Worm (Caenorhabditis elegans) whole organism, L4 larva: ENCODE measurements around the gene C30F2.5.

Experiments
- F26F4.8 ChIP-seq: fragments of 200-800 bp; sonication (Bioruptor generic); conservative IDR thresholded peaks from 2 replicates; pipeline ENCODE4 v1.3.6; 2022; ENCODE audit warnings: missing genetic modification characterization, missing compliant biosample characterization
- F37D6.2 ChIP-seq: sonication (generic microtip); optimal IDR thresholded peaks from 2 replicates; lab custom pipeline; 2016; ENCODE audit warnings: mild to moderate bottlenecking, missing genetic modification characterization, missing compliant biosample characterization
- F49E8.2 ChIP-seq: sonication (generic microtip); optimal IDR thresholded peaks from 2 replicates; lab custom pipeline; 2016; ENCODE audit warnings: missing compliant biosample characterization, mild to moderate bottlenecking, missing genetic modification characterization, borderline replicate concordance
- T26A8.4 ChIP-seq: fragments of 200-800 bp; sonication (Bioruptor generic); IDR thresholded peaks from 2 replicates; pipeline ENCODE4 v1.3.6; 2022; ENCODE audit warnings: missing genetic modification characterization, missing compliant biosample characterization
- Y105C5A.15 ChIP-seq: fragments of 200-800 bp; sonication (Bioruptor generic); IDR thresholded peaks from 2 replicates; pipeline ENCODE4 v1.3.6; 2022; ENCODE audit warnings: missing genetic modification characterization, missing compliant biosample characterization
- Y48G9A.11 ChIP-seq: fragments of 200-800 bp; sonication (Bioruptor generic); IDR thresholded peaks from 2 replicates; pipeline ENCODE4 v1.3.6; 2022; ENCODE audit warnings: missing genetic modification reagents, missing genetic modification characterization, missing compliant biosample characterization
- Y75B8A.6 ChIP-seq: fragments of 200-800 bp; sonication (Bioruptor generic); IDR thresholded peaks from 2 replicates; pipeline ENCODE4 v1.3.6; 2022; ENCODE audit warnings: missing genetic modification reagents, missing genetic modification characterization, missing compliant biosample characterization
- ZK546.5 ChIP-seq, 2 experiments: sonication (generic microtip); optimal IDR thresholded peaks; 2 replicates each; lab custom pipeline; 2017; ENCODE audit warnings: missing biosample characterization in 2 of 2, missing genetic modification characterization in 2 of 2
- aha-1 ChIP-seq: fragments of 150-350 bp; peaks from one replicate; lab custom pipeline; 2014; ENCODE audit warnings: missing biosample characterization, missing genetic modification characterization
- ama-1 ChIP-seq: fragments of 150-350 bp; optimal IDR thresholded peaks from 2 replicates; lab custom pipeline; 2014; ENCODE audit warnings: inconsistent platforms, mixed read lengths
- ceh-20 ChIP-seq: fragments of 200-800 bp; sonication (Bioruptor generic); IDR thresholded peaks from 2 replicates; pipeline ENCODE4 v1.3.6; 2022; ENCODE audit warnings: missing genetic modification reagents, missing genetic modification characterization, missing compliant biosample characterization
- ceh-32 ChIP-seq: sonication (generic microtip); optimal IDR thresholded peaks from 2 replicates; lab custom pipeline; 2016; ENCODE audit warnings: mild to moderate bottlenecking, missing genetic modification characterization, missing compliant biosample characterization; ENCODE audit not compliant: poor library complexity
- ceh-44 ChIP-seq: fragments of 200-800 bp; sonication (Bioruptor generic); IDR thresholded peaks from 2 replicates; pipeline ENCODE4 v1.3.6; 2022; ENCODE audit warnings: missing genetic modification reagents, missing genetic modification characterization, missing compliant biosample characterization
- ceh-62 ChIP-seq: sonication (generic microtip); optimal IDR thresholded peaks from 2 replicates; lab custom pipeline; 2017; ENCODE audit warnings: missing biosample characterization, missing genetic modification characterization
- ctbp-1 ChIP-seq: fragments of 200-800 bp; sonication (Bioruptor generic); IDR thresholded peaks from 2 replicates; pipeline ENCODE4 v1.3.6; 2022; ENCODE audit warnings: missing genetic modification reagents, missing genetic modification characterization, missing compliant biosample characterization
- daf-12 ChIP-seq: fragments of 150-350 bp; optimal IDR thresholded peaks from 2 replicates; lab custom pipeline; 2014; ENCODE audit warnings: missing biosample characterization, missing genetic modification reagents, missing genetic modification characterization
- daf-19 ChIP-seq: fragments of 200-800 bp; sonication (Bioruptor generic); conservative IDR thresholded peaks from 2 replicates; pipeline ENCODE4 v1.3.6; 2022; ENCODE audit warnings: missing genetic modification characterization, missing compliant biosample characterization
- dpl-1 ChIP-seq: fragments of 150-350 bp; optimal IDR thresholded peaks from 2 replicates; lab custom pipeline; 2014; ENCODE audit warnings: missing biosample characterization, missing genetic modification reagents, missing genetic modification characterization
- dve-1 ChIP-seq: sonication (generic microtip); optimal IDR thresholded peaks from 2 replicates; lab custom pipeline; 2017; ENCODE audit warnings: antibody characterized with exemption, mild to moderate bottlenecking, missing genetic modification characterization, missing compliant biosample characterization; ENCODE audit not compliant: insufficient read depth
- egl-43 ChIP-seq: fragments of 200-800 bp; sonication (Bioruptor generic); IDR thresholded peaks from 2 replicates; pipeline ENCODE4 v1.3.6; 2022; ENCODE audit warnings: missing genetic modification reagents, missing genetic modification characterization, missing compliant biosample characterization
- fkh-10 ChIP-seq: fragments of 150-350 bp; optimal IDR thresholded peaks from 2 replicates; lab custom pipeline; 2014; ENCODE audit warnings: missing biosample characterization, missing genetic modification reagents, missing genetic modification characterization
- hif-1 ChIP-seq, 2 experiments: sonication (generic microtip); optimal IDR thresholded peaks; 2 replicates each; lab custom pipeline; 2016 to 2017; ENCODE audit warnings: missing compliant biosample characterization in 2 of 2, missing genetic modification characterization in 2 of 2, missing genetic modification reagents in 2 of 2, missing genotype in 2 of 2, mild to moderate bottlenecking in 1 of 2
- hlh-11 ChIP-seq: fragments of 200-800 bp; sonication (Bioruptor generic); optimal IDR thresholded peaks from 2 replicates; lab custom pipeline; 2018; ENCODE audit warnings: mild to moderate bottlenecking, missing genetic modification characterization, missing compliant biosample characterization
- hlh-30 ChIP-seq: sonication (generic microtip); optimal IDR thresholded peaks from 2 replicates; lab custom pipeline; 2017; ENCODE audit warnings: antibody characterized with exemption, mild to moderate bottlenecking, missing genetic modification characterization, missing compliant biosample characterization; ENCODE audit not compliant: insufficient read depth
- hmg-1.1 ChIP-seq: fragments of 200-800 bp; sonication (Bioruptor generic); IDR thresholded peaks from 2 replicates; pipeline ENCODE4 v1.3.6; 2022; ENCODE audit warnings: missing genetic modification reagents, missing genetic modification characterization, missing compliant biosample characterization
- jun-1 ChIP-seq: fragments of 150-350 bp; optimal IDR thresholded peaks from 2 replicates; lab custom pipeline; 2014; ENCODE audit warnings: missing biosample characterization, missing genetic modification reagents, missing genetic modification characterization
- lim-7 ChIP-seq: fragments of 200-800 bp; sonication (Bioruptor generic); IDR thresholded peaks from 2 replicates; pipeline ENCODE4 v1.3.6; 2022; ENCODE audit warnings: missing genetic modification characterization, missing compliant biosample characterization
- lin-1 ChIP-seq: fragments of 200-800 bp; sonication (Bioruptor generic); IDR thresholded peaks from 2 replicates; pipeline ENCODE4 v1.3.6; 2022; ENCODE audit warnings: missing genetic modification reagents, missing genetic modification characterization, missing compliant biosample characterization
- lsy-2 ChIP-seq, 2 experiments: fragments of 150-350 bp in 1 of 2; sonication (generic microtip) in 1 of 2; optimal IDR thresholded peaks; 2 replicates each; lab custom pipeline; 2014 to 2017; ENCODE audit warnings: missing biosample characterization in 2 of 2, missing genetic modification characterization in 2 of 2
- madf-9 ChIP-seq: fragments of 200-800 bp; sonication (Bioruptor generic); conservative IDR thresholded peaks from 2 replicates; pipeline ENCODE4 v1.3.6; 2022; ENCODE audit warnings: missing genetic modification reagents, missing genetic modification characterization, missing compliant biosample characterization
- mdl-1 ChIP-seq, 2 experiments: fragments of 150-350 bp in 1 of 2; sonication (generic microtip) in 1 of 2; optimal IDR thresholded peaks; 2 replicates each; lab custom pipeline; 2014 to 2017; ENCODE audit warnings: missing biosample characterization in 2 of 2, missing genetic modification characterization in 2 of 2
- mes-2 ChIP-seq: sonication (generic microtip); optimal IDR thresholded peaks from 2 replicates; lab custom pipeline; 2016; ENCODE audit warnings: missing genotype, mild to moderate bottlenecking, missing genetic modification characterization, missing compliant biosample characterization; ENCODE audit not compliant: poor library complexity, severe bottlenecking
- mxl-2 ChIP-seq: fragments of 200-800 bp; sonication (Bioruptor generic); conservative IDR thresholded peaks from 2 replicates; pipeline ENCODE4 v1.3.6; 2022; ENCODE audit warnings: missing genetic modification reagents, missing genetic modification characterization, missing compliant biosample characterization
- nhr-111 ChIP-seq: fragments of 200-800 bp; sonication (Bioruptor generic); optimal IDR thresholded peaks from 2 replicates; lab custom pipeline; 2018; ENCODE audit warnings: mild to moderate bottlenecking, missing genetic modification characterization, missing compliant biosample characterization
- nhr-76 ChIP-seq: fragments of 150-350 bp; optimal IDR thresholded peaks from 2 replicates; lab custom pipeline; 2014; ENCODE audit warnings: missing biosample characterization, missing genetic modification characterization
- nhr-77 ChIP-seq: fragments of 150-350 bp; optimal IDR thresholded peaks from 2 replicates; lab custom pipeline; 2014; ENCODE audit warnings: missing biosample characterization, missing genetic modification characterization
- pha-4 ChIP-seq, 2 experiments: fragments of 150-350 bp in 1 of 2; fragments of 200-800 bp in 1 of 2; sonication (Bioruptor generic) in 1 of 2; IDR thresholded peaks in 1 of 2; optimal IDR thresholded peaks in 1 of 2; 2 replicates each; pipeline versions ENCODE4 v1.3.6 to Lab custom; 2014 to 2022; ENCODE audit warnings: missing genetic modification characterization in 2 of 2, missing genetic modification reagents in 2 of 2, missing biosample characterization in 1 of 2, missing compliant biosample characterization in 1 of 2
- php-3 ChIP-seq: fragments of 200-800 bp; sonication (Bioruptor generic); IDR thresholded peaks from 2 replicates; pipeline ENCODE4 v1.3.6; 2022; ENCODE audit warnings: missing genetic modification reagents, missing genetic modification characterization, missing compliant biosample characterization
- pqm-1 ChIP-seq: sonication (generic microtip); optimal IDR thresholded peaks from 2 replicates; lab custom pipeline; 2017; ENCODE audit warnings: missing biosample characterization, missing genetic modification characterization
- skn-1 ChIP-seq: fragments of 150-350 bp; optimal IDR thresholded peaks from 2 replicates; lab custom pipeline; 2014; ENCODE audit warnings: missing biosample characterization, missing genetic modification characterization
- snpc-4 ChIP-seq: fragments of 150-350 bp; optimal IDR thresholded peaks from 2 replicates; lab custom pipeline; 2014; ENCODE audit warnings: missing biosample characterization, missing genetic modification characterization
- tag-97 ChIP-seq: fragments of 200-800 bp; sonication (Bioruptor generic); IDR thresholded peaks from 2 replicates; pipeline ENCODE4 v1.3.6; 2022; ENCODE audit warnings: missing genetic modification characterization, missing compliant biosample characterization
- tra-1 ChIP-seq: fragments of 200-800 bp; sonication (Bioruptor generic); IDR thresholded peaks from 2 replicates; pipeline ENCODE4 v1.3.6; 2022; ENCODE audit warnings: missing genetic modification reagents, missing genetic modification characterization, missing compliant biosample characterization
- unc-130 ChIP-seq: sonication (generic microtip); optimal IDR thresholded peaks from 2 replicates; lab custom pipeline; 2016; ENCODE audit warnings: missing genetic modification reagents, missing genetic modification characterization, missing compliant biosample characterization
- zag-1 ChIP-seq: fragments of 150-350 bp; optimal IDR thresholded peaks from 2 replicates; lab custom pipeline; 2014; ENCODE audit warnings: missing biosample characterization, missing genetic modification characterization
- zfp-2 ChIP-seq: sonication (generic microtip); optimal IDR thresholded peaks from 2 replicates; lab custom pipeline; 2016; ENCODE audit warnings: mild to moderate bottlenecking, missing genetic modification characterization, missing compliant biosample characterization
- zfp-3 ChIP-seq: fragments of 200-800 bp; sonication (Bioruptor generic); conservative IDR thresholded peaks from 2 replicates; pipeline ENCODE4 v1.3.6; 2022; ENCODE audit warnings: missing genetic modification reagents, missing genetic modification characterization, missing compliant biosample characterization

Gene C30F2.5

DNA sequence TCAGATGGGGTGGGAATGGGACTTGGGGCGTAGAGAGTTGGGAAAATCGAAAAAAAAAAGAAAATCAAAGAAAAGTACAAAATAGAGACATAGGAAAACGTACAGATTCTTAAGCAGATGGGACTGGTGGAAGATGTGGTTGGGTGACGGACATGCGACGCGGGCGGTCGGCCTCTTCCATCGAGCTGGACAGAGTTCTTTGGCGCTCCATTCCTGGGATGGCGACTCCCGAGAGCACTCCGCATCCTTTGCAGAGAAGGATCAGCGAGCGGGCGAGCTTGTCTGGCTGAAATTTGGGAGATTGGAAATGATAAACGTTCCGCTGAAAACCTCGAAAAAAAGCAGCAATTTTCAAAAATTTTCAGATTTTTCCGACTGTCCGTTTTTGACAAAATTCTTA is 29.8 kb downstream of the C30F2.5 start (continued):
- no peak for TF ChIP-seq zag-1 (tag; lab: Kevin White, UChicago)

DNA sequence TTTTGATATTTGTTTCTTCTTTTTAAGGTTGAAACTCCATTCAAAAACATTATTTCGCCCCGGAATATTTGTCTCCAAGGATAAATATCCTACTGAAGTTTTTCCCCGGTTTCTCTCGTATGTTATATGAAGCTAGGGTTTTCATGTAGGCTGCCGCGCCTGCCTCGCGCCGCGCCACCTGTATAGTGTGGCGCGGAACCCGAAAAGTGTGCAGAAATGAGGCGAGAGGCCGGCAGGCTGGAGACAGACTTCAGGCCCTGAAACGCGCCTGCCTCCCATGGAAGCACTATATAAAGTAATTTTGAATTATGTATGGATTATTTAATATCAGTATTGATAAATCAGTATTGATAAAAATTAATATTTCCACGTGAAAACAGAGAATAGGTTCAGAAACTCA is 30.3 kb downstream of the C30F2.5 start:
- no peak for TF ChIP-seq dpl-1 (GFP tag; lab: Kevin White, UChicago)
- TF ChIP-seq ZK546.5 (tag; optimal IDR thresholded peaks at IDR 0.05; lab: Kevin White, UChicago) = no peak
- TF ChIP-seq mdl-1 (tag; optimal IDR thresholded peaks at IDR 0.05; lab: Kevin White, UChicago) = no peak
- no peak for TF ChIP-seq unc-130
- no peak for TF ChIP-seq ceh-44 (GFP tag; lab: Robert Waterston, UW)
- no peak for TF ChIP-seq zfp-2
- no peak for TF ChIP-seq daf-19 (GFP tag; lab: Robert Waterston, UW)
- no peak for TF ChIP-seq ceh-62 (tag; lab: Kevin White, UChicago)
- no peak for TF ChIP-seq Y48G9A.11 (GFP tag; lab: Robert Waterston, UW)
- TF ChIP-seq aha-1 = no peak
- TF ChIP-seq madf-9 (GFP tag; lab: Robert Waterston, UW) = no peak
- TF ChIP-seq, all 104 proteins: peak for 0

DNA sequence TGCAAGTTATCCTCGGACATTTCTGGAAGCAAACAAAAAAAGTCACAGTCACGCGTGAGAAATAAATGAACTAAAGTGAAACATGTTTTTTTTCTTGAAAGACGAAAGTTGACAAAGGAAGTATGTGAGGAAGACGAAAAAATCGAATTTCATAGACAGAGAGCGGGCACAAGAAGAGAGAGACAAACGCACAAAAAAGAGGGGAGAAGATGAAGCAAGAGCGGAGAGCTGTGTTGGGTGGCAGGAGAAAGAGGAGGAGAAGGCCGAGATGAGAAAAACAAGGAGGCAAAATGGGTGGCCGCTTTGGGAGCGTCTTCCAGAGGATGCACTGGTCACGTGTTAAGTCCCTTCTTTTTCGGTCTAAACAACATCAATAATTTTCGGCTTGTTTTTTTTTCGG is 34.3 kb downstream of the C30F2.5 start, which contains the start of gene ZK1073.1:
Gene ZK1073.1, minus strand, starts transcription at position 72 of the 400 bp plus-strand sequence.
- no peak for TF ChIP-seq php-3 (GFP tag; lab: Robert Waterston, UW)
- peak; percentile 74 for TF ChIP-seq hlh-30 (tag; lab: Kevin White, UChicago)
- TF ChIP-seq pqm-1 (tag; lab: Kevin White, UChicago) = no peak
- TF ChIP-seq F26F4.8 (GFP tag; lab: Robert Waterston, UW) = no peak
- no peak for TF ChIP-seq mxl-2 (GFP tag; lab: Robert Waterston, UW)
- TF ChIP-seq Y105C5A.15 (GFP tag; lab: Robert Waterston, UW) = no peak
- TF ChIP-seq lsy-2 (tag; optimal IDR thresholded peaks at IDR 0.05; lab: Kevin White, UChicago) = peak in 1 of 2 experiments; percentile 54
- TF ChIP-seq nhr-76 (tag; lab: Kevin White, UChicago) = no peak
- peak; percentile 85 for TF ChIP-seq fkh-10
- no peak for TF ChIP-seq nhr-77
- no peak for TF ChIP-seq ceh-20 (GFP tag; lab: Robert Waterston, UW)
- no peak for TF ChIP-seq snpc-4 (tag; lab: Kevin White, UChicago)
- peak; percentile 68; the same call in 1 of the 2 replicates for TF ChIP-seq ctbp-1 (GFP tag; lab: Robert Waterston, UW)
- no peak for TF ChIP-seq Y75B8A.6 (GFP tag; lab: Robert Waterston, UW)
- TF ChIP-seq pha-4 (GFP tag; IDR thresholded peaks at IDR 0.05; lab: Robert Waterston, UW) = no peak
- TF ChIP-seq pha-4 (tag; optimal IDR thresholded peaks at IDR 0.05; lab: Kevin White, UChicago) = no peak
- no peak for TF ChIP-seq daf-12 (tag; lab: Kevin White, UChicago)
- TF ChIP-seq tra-1 (GFP tag; lab: Robert Waterston, UW) = no peak
- no peak for TF ChIP-seq ceh-62 (tag; lab: Kevin White, UChicago)
- TF ChIP-seq dve-1 (tag; lab: Kevin White, UChicago) = peak; percentile 6
- peak; percentile 53 for TF ChIP-seq hmg-1.1 (GFP tag; lab: Robert Waterston, UW)
- TF ChIP-seq skn-1 (tag; lab: Kevin White, UChicago) = no peak
- TF ChIP-seq ceh-44 (GFP tag; lab: Robert Waterston, UW) = no peak
- TF ChIP-seq nhr-111 (GFP tag; lab: Kevin White, UChicago) = no peak
- peak; percentile 28 for TF ChIP-seq F37D6.2 (tag; lab: Kevin White, UChicago)
- TF ChIP-seq mes-2 (tag; lab: Kevin White, UChicago) = no peak
- peak; percentile 28 for TF ChIP-seq ama-1 (lab: Kevin White, UChicago)
- TF ChIP-seq F49E8.2 (tag; lab: Kevin White, UChicago) = no peak
- no peak for TF ChIP-seq zfp-3
- no peak for TF ChIP-seq lin-1 (GFP tag; lab: Robert Waterston, UW)
- TF ChIP-seq lim-7 = no peak
- no peak for TF ChIP-seq ceh-32 (tag; lab: Kevin White, UChicago)
- TF ChIP-seq T26A8.4 = no peak
- no peak for TF ChIP-seq tag-97
- peak; percentile 42 for TF ChIP-seq hlh-11 (tag; lab: Kevin White, UChicago)
- TF ChIP-seq mdl-1 (tag; optimal IDR thresholded peaks at IDR 0.05; lab: Kevin White, UChicago) = peak in 1 of 2 experiments; percentile 79
- no peak for TF ChIP-seq zag-1 (tag; lab: Kevin White, UChicago)
- TF ChIP-seq egl-43 (GFP tag; lab: Robert Waterston, UW) = no peak
- peak in 1 of 2 experiments; percentile 54 for TF ChIP-seq hif-1 (tag; optimal IDR thresholded peaks at IDR 0.05; lab: Kevin White, UChicago)
- TF ChIP-seq aha-1 = peak; percentile 91
- no peak for TF ChIP-seq jun-1 (tag; lab: Kevin White, UChicago)
